Worm (Caenorhabditis elegans): ENCODE measurements around the gene Y81G3A.2.

ce11 chrII:13059196-13059595, 21.5 kb upstream of the Y81G3A.2 start:
- no peak for TF ChIP-seq tab-1 (GFP tag; IDR thresholded peaks at IDR 0.05)
- TF ChIP-seq klf-2 (GFP tag; conservative IDR thresholded peaks at IDR 0.05), result no peak
- no peak for TF ChIP-seq T22C8.4 (GFP tag; IDR thresholded peaks at IDR 0.05)
- no peak for TF ChIP-seq ref-1 (GFP tag; conservative IDR thresholded peaks at IDR 0.05)
- TF ChIP-seq cog-1 (tag; optimal IDR thresholded peaks at IDR 0.05), result no peak
